Fruit fly (Drosophila melanogaster) Kc167 (cell line): ENCODE data around the gene CG31704.

Source experiments
- Myc ChIP-seq: fragments of >200 bp; optimal IDR thresholded peaks from 2 replicates; lab custom pipeline; 2017; ENCODE audit warnings: missing external identifiers
- Sin3A ChIP-seq: fragments of >200 bp; optimal IDR thresholded peaks from 2 replicates; lab custom pipeline; 2018; ENCODE audit warnings: missing external identifiers
- h ChIP-seq: fragments of >200 bp; optimal IDR thresholded peaks from 3 replicates; lab custom pipeline; 2018; ENCODE audit warnings: missing external identifiers
- insv ChIP-seq: fragments of >200 bp; optimal IDR thresholded peaks from 3 replicates; lab custom pipeline; 2018; ENCODE audit warnings: missing external identifiers
- psq ChIP-seq: fragments of >200 bp; optimal IDR thresholded peaks from 2 replicates; lab custom pipeline; 2017; ENCODE audit warnings: missing external identifiers
- ttk ChIP-seq: sonication (Bioruptor generic); optimal IDR thresholded peaks from 2 replicates; lab custom pipeline; 2017; ENCODE audit warnings: missing external identifiers

CG31704 gene

DNA sequence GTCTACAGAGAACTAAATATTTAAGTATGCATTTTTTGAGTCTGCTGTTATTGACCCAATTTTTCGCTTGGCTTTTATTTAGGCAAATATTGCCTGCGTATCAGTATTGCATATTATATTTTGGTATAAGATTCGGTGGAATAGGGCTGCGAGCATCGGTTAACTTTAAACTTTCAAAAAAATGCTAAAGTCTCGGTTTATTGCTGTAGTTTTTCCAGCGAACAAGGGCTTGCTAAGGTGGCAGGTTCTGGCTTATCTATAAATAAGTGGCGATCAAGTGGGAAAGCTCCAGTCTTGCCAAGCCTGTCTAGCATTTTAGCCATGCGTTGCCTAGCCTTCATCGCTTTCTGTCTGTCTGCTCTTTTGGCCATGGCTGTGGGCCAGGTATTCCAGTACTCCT lies at the start of gene CG31704:
Gene CG31704, plus strand, starts transcription at position 301 of the 400 bp plus-strand sequence.
- no peak for TF ChIP-seq Myc (lab: Kevin White, UChicago)

DNA sequence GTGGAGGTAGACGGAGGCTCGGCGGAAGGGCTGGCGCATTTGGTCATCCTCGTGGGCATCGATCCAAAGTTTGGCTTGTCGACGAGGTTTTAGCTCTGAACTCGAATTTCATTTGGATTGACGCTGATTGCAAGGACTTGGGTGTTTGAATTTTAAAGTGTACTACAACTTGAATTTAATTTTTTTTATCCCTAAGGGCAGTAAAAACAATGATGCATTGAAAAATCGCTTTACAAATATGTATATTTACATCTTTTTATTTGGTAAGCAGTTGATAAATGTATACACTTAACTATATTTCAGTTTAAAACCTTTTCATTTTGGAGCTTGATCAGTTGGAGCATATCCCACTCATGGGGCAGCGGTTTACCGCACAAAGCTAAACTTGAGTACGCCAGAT lies 48.2 kb upstream of the CG31704 start, which contains the start of gene Tsp33B:
Gene Tsp33B, minus strand, starts transcription at position 101 of the 400 bp plus-strand sequence.
- no peak for TF ChIP-seq Sin3A (lab: Kevin White, UChicago)
- TF ChIP-seq ttk (lab: Kevin White, UChicago) = no peak

DNA sequence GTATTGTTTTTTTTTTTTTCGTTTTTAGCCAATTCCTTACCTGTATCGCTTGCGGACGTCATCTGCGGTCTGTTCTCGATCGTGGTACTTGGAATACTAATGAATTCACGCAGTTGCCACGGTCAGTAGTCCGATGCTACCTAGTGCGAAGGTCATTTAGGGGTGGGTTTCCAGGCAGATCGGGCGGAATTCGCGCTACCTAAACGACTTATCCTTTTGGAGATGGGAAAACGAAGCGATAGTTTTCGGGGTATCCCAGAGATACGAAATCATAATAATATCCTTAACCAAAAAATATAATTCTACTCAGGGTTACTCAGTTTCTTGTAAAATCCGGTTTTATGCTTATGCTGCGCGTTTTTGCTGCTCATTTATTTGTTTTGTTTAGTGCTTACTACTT lies 46.5 kb upstream of the CG31704 start, which contains the start of gene CG14937:
Gene CG14937, minus strand, starts transcription at position 101 of the 400 bp plus-strand sequence.
- TF ChIP-seq Myc (lab: Kevin White, UChicago) (no peak), psq (lab: Kevin White, UChicago) (no peak), Sin3A (lab: Kevin White, UChicago) (no peak), h (no peak), ttk (lab: Kevin White, UChicago) (no peak), insv (lab: Kevin White, UChicago) (no peak)

DNA sequence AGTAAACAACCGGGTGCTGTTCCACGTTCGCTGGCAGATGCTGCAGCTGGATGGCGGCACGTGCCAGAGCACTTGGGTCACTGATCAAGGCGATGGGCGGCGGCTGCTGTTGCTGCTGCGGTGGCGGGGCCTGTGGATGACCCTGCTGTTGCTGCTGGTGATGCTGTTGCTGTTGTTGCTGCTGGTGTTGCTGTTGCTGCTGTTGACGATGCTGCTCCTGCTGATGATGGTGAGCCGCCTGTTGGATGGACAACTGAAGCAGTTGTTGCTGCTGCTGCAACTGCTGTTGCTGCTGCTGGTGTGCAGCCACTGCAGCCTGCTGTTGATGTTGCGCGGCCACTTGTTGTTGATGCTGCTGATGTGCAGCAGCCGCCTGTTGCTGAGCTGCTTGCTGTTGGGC lies 43.4 kb upstream of the CG31704 start:
- TF ChIP-seq h = peak; percentile 18
- TF ChIP-seq Myc (lab: Kevin White, UChicago) = no peak

DNA sequence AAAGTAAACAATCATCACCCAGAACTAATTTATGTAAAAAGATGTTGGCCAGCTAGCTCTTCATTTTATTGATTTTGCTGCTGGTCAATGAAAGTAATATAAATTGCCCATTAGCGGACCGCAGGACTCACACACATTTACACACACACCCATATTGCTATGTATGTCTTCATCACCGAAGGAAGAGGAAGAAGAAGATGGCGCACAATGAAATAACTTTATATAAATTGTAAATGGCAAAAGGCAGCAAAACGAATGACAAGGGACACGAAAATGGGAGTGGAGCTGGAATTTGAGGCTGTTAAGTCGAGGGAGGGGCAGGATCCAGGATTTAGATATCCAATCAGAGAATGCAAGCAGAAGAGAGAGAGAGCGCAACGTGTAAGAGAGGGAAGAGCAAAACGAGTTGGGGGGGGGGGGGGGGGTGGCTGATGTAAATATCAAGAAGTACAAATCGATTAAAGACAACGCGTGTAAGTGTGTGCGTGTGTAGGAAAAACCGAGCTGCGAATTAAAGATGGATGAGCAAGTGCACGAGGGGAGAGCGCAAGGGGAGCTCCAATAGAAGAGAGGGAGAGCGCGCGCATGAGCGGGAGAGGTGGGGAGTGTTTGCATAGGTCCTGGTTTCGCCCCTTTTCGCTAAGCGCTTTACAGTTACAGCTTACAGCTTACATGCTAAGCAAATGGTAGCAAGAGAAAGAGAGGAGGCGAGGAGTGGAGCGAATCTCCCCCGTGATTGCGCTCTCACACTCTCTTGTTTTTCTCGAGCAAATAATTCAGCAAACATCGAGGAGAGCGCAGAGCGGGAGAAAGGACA lies 36.1 kb upstream of the CG31704 start:
- TF ChIP-seq psq (lab: Kevin White, UChicago) (no peak), h (no peak), Sin3A (lab: Kevin White, UChicago) (no peak), insv (lab: Kevin White, UChicago) (no peak), ttk (lab: Kevin White, UChicago) (no peak), Myc (lab: Kevin White, UChicago) (no peak)

DNA sequence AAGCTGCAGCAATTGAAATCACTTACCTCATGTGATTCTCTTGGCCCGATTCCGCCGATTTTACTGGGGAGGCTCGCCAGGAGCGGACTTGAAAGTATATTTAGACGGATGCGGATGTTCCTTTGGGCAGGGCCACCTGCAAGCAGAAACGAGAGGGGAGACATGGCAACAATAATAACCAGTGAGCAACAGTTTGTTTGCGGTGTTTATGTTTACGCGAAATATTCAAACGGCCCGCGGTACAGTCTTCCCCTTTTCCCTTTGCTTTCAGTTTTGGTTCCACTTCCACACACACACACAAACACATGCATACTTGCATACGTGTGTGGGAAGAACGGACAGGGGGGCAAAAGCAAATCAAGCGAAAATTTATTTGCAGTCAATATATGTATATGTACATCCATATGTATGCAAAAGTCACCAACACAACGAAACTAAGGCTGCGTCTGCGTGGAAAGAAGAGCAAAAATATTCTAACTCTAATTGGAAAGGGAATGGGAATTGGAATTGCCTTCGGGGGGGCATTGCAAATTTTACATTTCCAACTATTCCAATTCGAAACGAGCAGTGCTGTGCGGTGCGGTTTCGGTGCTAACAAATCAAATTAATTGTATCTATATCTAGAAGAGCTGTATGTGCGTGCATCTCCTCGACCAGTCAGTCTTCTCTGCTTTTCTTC lies 34.3 kb upstream of the CG31704 start:
- TF ChIP-seq h (no peak), Myc (lab: Kevin White, UChicago) (no peak), psq (lab: Kevin White, UChicago) (peak; percentile 81), Sin3A (lab: Kevin White, UChicago) (no peak)

DNA sequence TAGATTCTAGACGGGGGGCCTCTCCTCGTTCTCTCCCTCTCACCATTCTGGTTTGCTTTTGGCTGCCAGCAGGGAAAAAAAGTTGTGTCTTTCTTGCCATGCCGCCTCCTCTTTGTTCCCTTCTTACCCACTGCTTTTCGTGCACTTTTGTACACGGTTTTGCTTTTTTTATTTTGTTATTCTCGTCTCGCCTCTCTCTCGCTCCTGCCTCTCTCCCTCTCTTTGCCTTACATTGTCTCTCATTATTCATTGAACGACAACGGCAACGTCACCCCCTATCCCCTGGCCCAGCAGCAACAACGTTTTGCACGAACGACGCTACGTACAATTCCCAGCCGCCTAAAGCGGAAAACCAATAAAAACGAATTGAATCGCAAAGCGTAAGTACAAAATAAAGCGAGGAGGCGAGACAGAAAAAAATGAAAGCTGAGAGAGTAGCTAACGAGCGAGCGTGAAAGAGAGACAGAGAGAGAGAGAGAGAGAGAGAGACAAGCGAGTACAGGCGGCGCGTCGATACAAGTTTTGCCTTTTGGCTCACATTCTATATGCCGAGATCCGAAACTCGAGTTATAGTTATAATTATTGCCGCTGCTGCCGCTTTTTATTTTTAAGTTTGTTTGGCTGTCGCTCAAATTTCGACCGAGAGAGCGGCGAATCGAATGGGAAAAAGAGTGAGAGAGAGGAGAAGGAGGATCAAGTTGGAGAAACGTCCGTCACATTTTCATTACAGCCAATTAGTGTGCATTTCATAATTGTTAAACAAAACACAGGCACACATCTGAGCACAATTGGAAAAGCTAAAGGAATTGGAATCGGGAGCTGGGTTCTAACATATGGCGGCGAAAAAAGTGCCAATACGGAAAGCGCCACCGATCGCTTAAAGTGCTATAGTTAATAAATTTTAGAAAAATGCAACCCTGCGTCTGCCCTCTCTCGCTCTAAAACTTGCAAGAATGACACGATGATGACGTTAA lies 33.5 kb upstream of the CG31704 start:
- TF ChIP-seq psq (lab: Kevin White, UChicago) (peak; percentile 57), insv (lab: Kevin White, UChicago) (no peak)

DNA sequence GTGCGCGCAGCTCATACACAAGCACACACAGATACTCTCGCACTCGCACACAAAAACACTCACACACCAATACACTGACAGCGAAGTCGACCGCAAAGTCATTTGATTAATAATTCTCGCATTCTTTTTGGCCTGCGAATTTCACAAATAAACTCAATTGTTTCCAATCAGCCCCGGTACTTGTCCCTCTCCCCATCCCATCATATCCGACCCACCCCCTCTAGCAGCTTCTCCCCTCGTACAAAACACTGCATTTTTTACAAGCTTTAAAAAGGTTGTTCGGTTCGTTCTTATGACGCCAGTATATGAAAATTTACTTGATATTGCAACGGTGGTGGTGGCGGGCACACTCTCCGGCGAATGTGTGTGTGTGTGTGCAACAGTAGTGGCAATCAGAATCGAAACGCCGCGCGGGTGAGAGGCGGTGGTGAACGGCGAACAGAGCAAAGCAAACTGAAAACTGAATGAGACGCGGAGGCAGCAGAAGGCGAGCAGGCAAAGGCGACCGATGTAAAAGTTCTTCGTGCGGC lies 32.7 kb upstream of the CG31704 start:
- peak; percentile 32 for TF ChIP-seq psq (lab: Kevin White, UChicago)
- no peak for TF ChIP-seq Myc (lab: Kevin White, UChicago)
- TF ChIP-seq h = no peak

DNA sequence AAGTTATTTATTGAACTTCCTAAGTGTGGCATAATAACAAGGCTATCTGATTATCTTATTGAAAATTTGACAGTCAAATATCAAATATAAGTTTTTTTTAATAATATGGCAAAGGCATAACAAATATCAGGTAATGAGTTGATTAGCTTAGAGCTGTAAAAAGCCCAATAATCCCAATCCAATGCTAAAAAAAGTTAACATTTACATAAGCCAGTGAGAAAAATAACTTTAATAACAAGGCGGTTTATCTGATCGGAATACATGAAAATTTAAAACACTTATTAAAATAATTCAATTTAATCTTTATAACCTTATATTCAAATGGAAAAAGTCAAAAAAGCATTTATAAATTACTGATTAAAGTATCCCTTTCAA lies 32.2 kb upstream of the CG31704 start:
- TF ChIP-seq ttk (lab: Kevin White, UChicago) = no peak
- no peak for TF ChIP-seq Myc (lab: Kevin White, UChicago)
- TF ChIP-seq Sin3A (lab: Kevin White, UChicago) = no peak
- no peak for TF ChIP-seq psq (lab: Kevin White, UChicago)
- no peak for TF ChIP-seq h
- no peak for TF ChIP-seq insv (lab: Kevin White, UChicago)

DNA sequence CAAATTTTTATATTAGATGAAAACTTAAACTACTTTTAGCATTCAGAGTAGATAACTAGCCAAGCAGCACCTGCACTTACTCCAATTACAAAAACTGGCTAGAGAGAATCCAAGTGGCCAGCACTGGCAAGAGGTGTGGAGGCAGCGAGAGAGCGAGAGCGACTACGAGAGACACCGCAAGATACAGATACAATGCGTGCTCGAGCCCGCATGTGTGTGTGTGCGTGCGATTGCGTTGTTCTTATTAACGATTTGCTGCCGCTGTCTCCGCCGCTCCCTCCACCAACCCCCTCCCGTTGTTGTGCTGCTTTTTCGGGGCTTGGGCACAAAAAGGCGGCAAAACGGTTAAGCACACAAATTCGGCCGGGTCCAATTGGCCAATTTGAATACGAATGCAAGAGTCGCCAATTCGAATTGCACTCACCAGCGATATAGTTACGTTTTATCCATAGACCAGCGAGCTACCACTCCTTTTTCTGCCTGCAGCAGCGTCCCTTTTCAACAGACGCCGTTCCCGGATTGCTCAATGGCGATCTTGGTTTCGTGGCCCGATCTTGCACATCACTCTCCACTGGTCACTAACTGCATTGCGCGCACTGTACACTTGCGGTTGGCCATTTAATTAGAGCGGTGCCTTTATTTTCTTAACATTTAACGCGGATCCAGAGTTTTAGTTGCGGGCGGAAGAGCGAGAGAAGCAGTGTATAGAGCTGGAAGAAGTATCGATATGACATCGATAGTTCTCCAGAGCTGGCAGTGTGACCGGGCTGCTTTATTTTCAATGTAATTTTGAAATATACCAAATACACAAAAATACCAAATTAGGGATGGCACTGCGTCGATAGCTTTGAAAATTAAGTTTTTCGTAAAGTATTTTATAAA lies 31.5 kb upstream of the CG31704 start, which contains the start of gene crol:
Gene crol, minus strand, starts transcription at position 737 of the 882 bp plus-strand sequence.
- TF ChIP-seq h = no peak
- TF ChIP-seq Myc (lab: Kevin White, UChicago) = no peak
- no peak for TF ChIP-seq Sin3A (lab: Kevin White, UChicago)
- TF ChIP-seq psq (lab: Kevin White, UChicago) = no peak
- no peak for TF ChIP-seq ttk (lab: Kevin White, UChicago)
- TF ChIP-seq insv (lab: Kevin White, UChicago) = no peak

DNA sequence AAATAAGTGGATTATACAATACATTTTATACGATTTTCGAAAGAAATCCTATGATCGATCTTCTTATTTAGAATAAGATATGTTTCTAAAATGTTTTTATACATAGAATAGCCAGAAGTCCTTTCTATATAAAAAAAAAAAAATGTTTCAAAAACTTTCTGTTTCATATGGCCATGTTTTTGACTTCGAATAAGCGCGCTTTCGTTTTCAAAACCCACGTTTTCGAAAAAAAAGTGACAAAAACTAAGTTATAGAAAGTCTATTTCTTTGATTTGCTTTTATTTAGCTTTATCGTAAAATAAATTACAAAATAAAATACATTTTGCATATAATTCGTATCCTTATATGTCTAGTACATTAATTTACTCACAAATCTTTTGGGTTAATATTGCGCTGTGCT lies 30.7 kb upstream of the CG31704 start:
- no peak for TF ChIP-seq insv (lab: Kevin White, UChicago)
- no peak for TF ChIP-seq h
- TF ChIP-seq psq (lab: Kevin White, UChicago) = no peak
- no peak for TF ChIP-seq Sin3A (lab: Kevin White, UChicago)
- TF ChIP-seq Myc (lab: Kevin White, UChicago) = no peak
- no peak for TF ChIP-seq ttk (lab: Kevin White, UChicago)
